Worm (Caenorhabditis elegans): ENCODE data around the gene otub-4.

Gene otub-4

DNA sequence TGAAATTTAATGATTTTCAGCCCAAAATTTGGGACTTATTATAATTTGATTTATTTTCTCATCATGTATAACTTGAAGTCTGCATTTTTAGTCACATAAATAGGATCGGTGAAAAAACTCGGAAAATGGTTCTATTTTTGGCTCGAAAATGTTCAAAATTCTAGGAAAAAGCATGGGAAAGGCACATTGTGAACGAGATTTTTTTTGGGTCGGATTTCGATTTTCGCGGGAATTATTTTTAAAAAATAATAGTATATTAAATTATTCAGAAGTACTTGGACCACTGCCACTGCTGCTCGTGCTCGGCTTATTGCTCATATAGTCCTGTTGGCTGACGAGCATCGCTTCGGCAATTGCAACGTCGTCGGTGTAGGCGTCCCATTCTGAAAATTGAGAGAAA is 4.6 kb downstream of the otub-4 start:
- TF ChIP-seq daf-12 (tag; optimal IDR thresholded peaks at IDR 0.05) = no peak
- TF ChIP-seq dve-1 (tag; optimal IDR thresholded peaks at IDR 0.05; ENCODE audit: insufficient read depth) = peak; percentile 30
- TF ChIP-seq zfp-3 (GFP tag; conservative IDR thresholded peaks at IDR 0.05) = 0 out of 2 replicates have a peak, but pooled peaks have one; percentile 42
- TF ChIP-seq ztf-7 (tag; optimal IDR thresholded peaks at IDR 0.05) = no peak
- TF ChIP-seq tra-1 (GFP tag; IDR thresholded peaks at IDR 0.05) = 0 out of 2 replicates have a peak, but pooled peaks have one; percentile 13
- TF ChIP-seq mes-2 (tag; optimal IDR thresholded peaks at IDR 0.05; ENCODE audit: poor library complexity, severe bottlenecking) = peak; percentile 4
- no peak for TF ChIP-seq unc-62 (GFP tag; optimal IDR thresholded peaks at IDR 0.05 in 1 of 2)
- no peak for TF ChIP-seq unc-62 (tag; optimal IDR thresholded peaks at IDR 0.05)
- peak; percentile 3 for TF ChIP-seq duxl-1 (tag; optimal IDR thresholded peaks at IDR 0.05; ENCODE audit: poor library complexity)
- TF ChIP-seq dmd-8 (GFP tag; IDR thresholded peaks at IDR 0.05) = 0 out of 2 replicates have a peak, but pooled peaks have one; percentile 11
- TF ChIP-seq lin-38 (GFP tag; IDR thresholded peaks at IDR 0.05) = peak; percentile 23; the same call in 1 of the 2 replicates
- TF ChIP-seq ceh-44 (GFP tag; IDR thresholded peaks at IDR 0.05) = no peak
- TF ChIP-seq nhr-76 (tag; optimal IDR thresholded peaks at IDR 0.05) = no peak

DNA sequence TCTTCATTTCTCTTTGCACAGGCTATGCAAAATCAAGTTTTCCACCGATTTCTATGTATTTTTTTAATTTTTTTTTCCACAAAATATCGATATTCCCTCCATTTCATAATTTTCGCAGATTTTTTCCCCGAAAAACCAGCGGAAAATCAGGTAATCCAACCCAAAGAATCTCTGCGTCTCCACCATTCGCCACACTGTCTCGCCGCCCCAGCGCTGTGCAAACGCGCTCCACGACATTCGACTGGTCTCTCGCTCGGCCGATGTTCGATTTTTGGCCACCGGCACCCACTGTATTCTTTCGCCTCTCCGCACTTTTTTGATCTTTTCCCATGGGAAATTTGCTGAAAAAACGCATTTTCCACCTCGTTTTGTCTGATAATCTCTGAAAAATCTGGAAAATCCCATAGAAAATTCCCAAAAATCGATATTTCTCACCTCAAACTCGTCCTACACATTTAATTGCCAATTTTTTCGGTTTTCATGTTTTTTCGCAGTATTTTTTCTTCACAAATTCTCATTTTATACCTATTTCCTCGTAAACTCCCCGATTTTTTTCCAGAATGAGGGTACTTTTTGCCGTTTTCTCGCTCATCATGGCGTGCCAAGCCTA is 9.2 kb downstream of the otub-4 start, which contains the start of gene vha-19:
Gene vha-19, plus strand, starts transcription at position 560 of the 610 bp plus-strand sequence.
- TF ChIP-seq egl-27 (tag; optimal IDR thresholded peaks at IDR 0.05) = no peak
- TF ChIP-seq mdt-29 (GFP tag; IDR thresholded peaks at IDR 0.05) = no peak
- TF ChIP-seq aly-2 (tag; optimal IDR thresholded peaks at IDR 0.05) = no peak
- TF ChIP-seq ceh-62 (tag; optimal IDR thresholded peaks at IDR 0.05) = no peak
- TF ChIP-seq mxl-3 (GFP tag; optimal IDR thresholded peaks at IDR 0.05) = no peak
- TF ChIP-seq gei-8 (GFP tag; optimal IDR thresholded peaks at IDR 0.05) = no peak
- TF ChIP-seq daf-16 (GFP tag; optimal IDR thresholded peaks at IDR 0.05) = no peak
- no peak for TF ChIP-seq daf-16 (tag; optimal IDR thresholded peaks at IDR 0.05)
- TF ChIP-seq dmd-6 (GFP tag; IDR thresholded peaks at IDR 0.05) = no peak; the same call in 1 of the 2 replicates
- TF ChIP-seq hif-1 (tag; optimal IDR thresholded peaks at IDR 0.05) = no peak
- no peak for TF ChIP-seq Y5F2A.4 (GFP tag; optimal IDR thresholded peaks at IDR 0.05)
- TF ChIP-seq lim-7 (GFP tag; IDR thresholded peaks at IDR 0.05) = no peak
- peak; percentile 48 for TF ChIP-seq aha-1 (tag)
- TF ChIP-seq fkh-10 (GFP tag; optimal IDR thresholded peaks at IDR 0.05) = no peak
- TF ChIP-seq R02D3.7 (tag; optimal IDR thresholded peaks at IDR 0.05) = no peak
- TF ChIP-seq mes-2 (tag; optimal IDR thresholded peaks at IDR 0.05; ENCODE audit: poor library complexity, severe bottlenecking) = peak; percentile 56
- TF ChIP-seq daf-8 (GFP tag; IDR thresholded peaks at IDR 0.05) = no peak
- TF ChIP-seq nhr-28 (tag; optimal IDR thresholded peaks at IDR 0.05) = peak; percentile 24
- TF ChIP-seq ces-1 (GFP tag; optimal IDR thresholded peaks at IDR 0.05) = no peak
- TF ChIP-seq pha-4 (GFP tag; IDR thresholded peaks at IDR 0.05) = no peak
- no peak for TF ChIP-seq pha-4 (tag; optimal IDR thresholded peaks at IDR 0.05)
- TF ChIP-seq attf-4 (tag; optimal IDR thresholded peaks at IDR 0.05) = no peak
- TF ChIP-seq rbr-2 (tag; optimal IDR thresholded peaks at IDR 0.05) = no peak
- no peak for TF ChIP-seq ztf-11 (tag; optimal IDR thresholded peaks at IDR 0.05)
- no peak for TF ChIP-seq T26A8.4 (GFP tag; IDR thresholded peaks at IDR 0.05)
- no peak for TF ChIP-seq ceh-32 (tag; optimal IDR thresholded peaks at IDR 0.05; ENCODE audit: poor library complexity)
- TF ChIP-seq dmd-8 (GFP tag; IDR thresholded peaks at IDR 0.05) = no peak
- TF ChIP-seq mep-1 (tag; optimal IDR thresholded peaks at IDR 0.05) = peak; percentile 35
- no peak for TF ChIP-seq daf-12 (tag; optimal IDR thresholded peaks at IDR 0.05)
- no peak for TF ChIP-seq lin-29 (GFP tag; IDR thresholded peaks at IDR 0.05)
- TF ChIP-seq unc-62 (GFP tag; optimal IDR thresholded peaks at IDR 0.05 in 1 of 2) = no peak
- TF ChIP-seq unc-62 (tag; optimal IDR thresholded peaks at IDR 0.05) = no peak
- peak; percentile 65 for TF ChIP-seq hlh-11 (tag; optimal IDR thresholded peaks at IDR 0.05)
- no peak for TF ChIP-seq F44E2.7 (GFP tag; IDR thresholded peaks at IDR 0.05)
- no peak for TF ChIP-seq nhr-111 (GFP tag; optimal IDR thresholded peaks at IDR 0.05)
- TF ChIP-seq dpl-1 (GFP tag; optimal IDR thresholded peaks at IDR 0.05) = peak; percentile 23
- TF ChIP-seq arid-1 (GFP tag; conservative IDR thresholded peaks at IDR 0.05) = no peak
- TF ChIP-seq lin-15B (tag; optimal IDR thresholded peaks at IDR 0.05) = no peak
- TF ChIP-seq lin-39 (tag; optimal IDR thresholded peaks at IDR 0.05) = no peak
- TF ChIP-seq Y48G9A.11 (GFP tag; IDR thresholded peaks at IDR 0.05) = no peak
- TF ChIP-seq dve-1 (tag; optimal IDR thresholded peaks at IDR 0.05; ENCODE audit: insufficient read depth) = no peak
- no peak for TF ChIP-seq mdl-1 (tag; optimal IDR thresholded peaks at IDR 0.05)

All from whole organism, L4 larva.